Fruit fly (Drosophila melanogaster) whole organism, embryonic: Measurements from ENCODE around the gene CG4757.

ENCODE experiments used
- Adf1 ChIP-seq: fragments of 200-800 bp; sonication (Bioruptor generic); IDR thresholded peaks from 2 replicates; pipeline ENCODE4 v1.3.6; 2022; ENCODE audit warnings: missing biosample characterization, missing genetic modification characterization
- B-H2 ChIP-seq: fragments of 200-800 bp; sonication (Bioruptor generic); optimal IDR thresholded peaks from 2 replicates; lab custom pipeline; 2018; ENCODE audit warnings: missing biosample characterization, mild to moderate bottlenecking, missing genetic modification characterization
- Blimp-1 ChIP-seq: fragments of 200-800 bp; sonication (Bioruptor generic); optimal IDR thresholded peaks from 3 replicates; lab custom pipeline; 2018; ENCODE audit warnings: missing biosample characterization, missing genetic modification characterization, mild to moderate bottlenecking, moderate library complexity, missing genetic modification reagents
- Bteb2 ChIP-seq: fragments of 200-800 bp; sonication (Bioruptor generic); optimal IDR thresholded peaks from 2 replicates; lab custom pipeline; 2016; ENCODE audit warnings: missing biosample characterization, missing genetic modification characterization
- CG10462 ChIP-seq: fragments of 200-800 bp; sonication (Bioruptor generic); optimal IDR thresholded peaks from 2 replicates; lab custom pipeline; 2016; ENCODE audit warnings: missing biosample characterization, missing genetic modification characterization
- CG12104 ChIP-seq: fragments of 200-800 bp; sonication (Bioruptor generic); optimal IDR thresholded peaks from 3 replicates; lab custom pipeline; 2016; ENCODE audit warnings: missing biosample characterization, missing genetic modification characterization
- CG15073 ChIP-seq: fragments of 200-800 bp; sonication (Bioruptor generic); optimal IDR thresholded peaks from 2 replicates; lab custom pipeline; 2016; ENCODE audit warnings: missing biosample characterization, missing genetic modification characterization
- CG1602 ChIP-seq: fragments of 200-800 bp; sonication (Bioruptor generic); optimal IDR thresholded peaks from 3 replicates; lab custom pipeline; 2016; ENCODE audit warnings: missing biosample characterization, missing genetic modification characterization
- CG17361 ChIP-seq: fragments of 200-800 bp; sonication (Bioruptor generic); IDR thresholded peaks from 3 replicates; pipeline ENCODE4 v1.3.6; 2022; ENCODE audit warnings: missing biosample characterization, missing genetic modification characterization
- CG18599 ChIP-seq: fragments of 200-800 bp; sonication (Bioruptor generic); optimal IDR thresholded peaks from 3 replicates; lab custom pipeline; 2017; ENCODE audit warnings: missing biosample characterization, missing genetic modification characterization, mild to moderate bottlenecking, moderate library complexity, missing genetic modification reagents
- CG31365 ChIP-seq: fragments of 200-800 bp; sonication (Bioruptor generic); optimal IDR thresholded peaks from 2 replicates; lab custom pipeline; 2018; ENCODE audit warnings: missing biosample characterization, mild to moderate bottlenecking, missing genetic modification characterization
- CG34376 ChIP-seq: fragments of 200-800 bp; sonication (Bioruptor generic); optimal IDR thresholded peaks from 2 replicates; lab custom pipeline; 2018; ENCODE audit warnings: missing biosample characterization, mild to moderate bottlenecking, missing genetic modification characterization
- CG42726 ChIP-seq: fragments of 200-800 bp; sonication (Bioruptor generic); IDR thresholded peaks from 2 replicates; pipeline ENCODE4 v1.3.6; 2022; ENCODE audit warnings: missing biosample characterization, missing genetic modification characterization; ENCODE audit not compliant: partially characterized antibody
- CG4328 ChIP-seq: fragments of 200-800 bp; sonication (Bioruptor generic); optimal IDR thresholded peaks from 3 replicates; lab custom pipeline; 2017; ENCODE audit warnings: missing biosample characterization, missing genetic modification reagents, missing genetic modification characterization
- CG6272 ChIP-seq: fragments of 200-800 bp; sonication (Bioruptor generic); IDR thresholded peaks from 2 replicates; pipeline ENCODE4 v1.3.6; 2022; ENCODE audit warnings: missing biosample characterization, missing genetic modification characterization
- CG6654 ChIP-seq: fragments of 200-800 bp; sonication (Bioruptor generic); optimal IDR thresholded peaks from 2 replicates; lab custom pipeline; 2017; ENCODE audit warnings: missing biosample characterization, mild to moderate bottlenecking, missing genetic modification characterization
- CG6765 ChIP-seq: fragments of 200-800 bp; sonication (Bioruptor generic); optimal IDR thresholded peaks from 3 replicates; lab custom pipeline; 2017; ENCODE audit warnings: missing biosample characterization, mild to moderate bottlenecking, missing genetic modification characterization
- CG7372 ChIP-seq: fragments of 200-800 bp; sonication (Bioruptor generic); IDR thresholded peaks from 2 replicates; pipeline ENCODE4 v1.3.6; 2022; ENCODE audit warnings: missing biosample characterization, missing genetic modification characterization
- CG9727 ChIP-seq: fragments of 200-800 bp; sonication (Bioruptor generic); optimal IDR thresholded peaks from 3 replicates; lab custom pipeline; 2017; ENCODE audit warnings: missing biosample characterization, mild to moderate bottlenecking, missing genetic modification characterization
- CG9817 ChIP-seq: fragments of 200-800 bp; sonication (Bioruptor generic); optimal IDR thresholded peaks from 2 replicates; lab custom pipeline; 2018; ENCODE audit warnings: missing biosample characterization, mild to moderate bottlenecking, missing genetic modification characterization, moderate library complexity
- CoRest ChIP-seq: fragments of 200-800 bp; sonication (Bioruptor generic); optimal IDR thresholded peaks from 3 replicates; lab custom pipeline; 2018; ENCODE audit warnings: missing biosample characterization, mild to moderate bottlenecking, missing genetic modification characterization, moderate library complexity
- HLHmδ ChIP-seq: fragments of 200-800 bp; sonication (Bioruptor generic); optimal IDR thresholded peaks from 2 replicates; lab custom pipeline; 2018; ENCODE audit warnings: missing biosample characterization, mild to moderate bottlenecking, missing genetic modification characterization, moderate library complexity
- HmgZ ChIP-seq: fragments of 200-800 bp; sonication (Bioruptor generic); optimal IDR thresholded peaks from 2 replicates; lab custom pipeline; 2018; ENCODE audit warnings: missing biosample characterization, mild to moderate bottlenecking, missing genetic modification characterization
- Nf-YA ChIP-seq: fragments of 200-800 bp; sonication (Bioruptor generic); IDR thresholded peaks from 2 replicates; pipeline ENCODE4 v1.3.6; 2022; ENCODE audit warnings: missing biosample characterization, missing genetic modification characterization
- YL-1 ChIP-seq: fragments of 200-800 bp; sonication (Bioruptor generic); optimal IDR thresholded peaks from 3 replicates; lab custom pipeline; 2017; ENCODE audit warnings: missing biosample characterization, mild to moderate bottlenecking, missing genetic modification characterization
- amos ChIP-seq: fragments of 200-800 bp; sonication (Bioruptor generic); IDR thresholded peaks from 2 replicates; pipeline ENCODE4 v1.3.6; 2022; ENCODE audit warnings: missing biosample characterization, missing genetic modification characterization; ENCODE audit not compliant: partially characterized antibody
- cg ChIP-seq: fragments of 200-800 bp; sonication (Bioruptor generic); optimal IDR thresholded peaks from 3 replicates; lab custom pipeline; 2019; ENCODE audit warnings: missing biosample characterization, mild to moderate bottlenecking, missing genetic modification characterization, moderate library complexity
- ci ChIP-seq: fragments of 200-800 bp; sonication (Bioruptor generic); IDR thresholded peaks from 3 replicates; pipeline ENCODE4 v1.3.6; 2022; ENCODE audit warnings: missing biosample characterization, missing genetic modification characterization
- dm ChIP-seq: fragments of 200-800 bp; sonication (Bioruptor generic); optimal IDR thresholded peaks from 3 replicates; lab custom pipeline; 2016; ENCODE audit warnings: missing biosample characterization, missing genetic modification characterization
- ewg ChIP-seq: fragments of 200-800 bp; sonication (Bioruptor generic); optimal IDR thresholded peaks from 3 replicates; lab custom pipeline; 2017; ENCODE audit warnings: mild to moderate bottlenecking, missing biosample characterization, missing genetic modification reagents, missing genetic modification characterization
- gem ChIP-seq: fragments of 200-800 bp; sonication (Bioruptor generic); optimal IDR thresholded peaks from 2 replicates; lab custom pipeline; 2019; ENCODE audit warnings: missing biosample characterization, mild to moderate bottlenecking, missing genetic modification characterization, moderate library complexity
- hkb ChIP-seq, 2 experiments: fragments of 200-800 bp in 1 of 2; fragments of >200 bp in 1 of 2; sonication (Bioruptor generic) in 1 of 2; IDR thresholded peaks in 1 of 2; optimal IDR thresholded peaks in 1 of 2; 2 replicates each; pipeline versions ENCODE4 v1.3.6 to Lab custom; 2017 to 2022; ENCODE audit warnings: missing biosample characterization in 1 of 2, missing genetic modification characterization in 1 of 2
- lbe ChIP-seq: fragments of 200-800 bp; sonication (Bioruptor generic); optimal IDR thresholded peaks from 2 replicates; lab custom pipeline; 2016; ENCODE audit warnings: missing biosample characterization, mild to moderate bottlenecking, missing genetic modification characterization
- nau ChIP-seq: fragments of 200-800 bp; sonication (Bioruptor generic); optimal IDR thresholded peaks from 3 replicates; lab custom pipeline; 2017; ENCODE audit warnings: missing biosample characterization, mild to moderate bottlenecking, missing genetic modification characterization, missing genetic modification reagents
- nmo ChIP-seq: fragments of 200-800 bp; sonication (Bioruptor generic); optimal IDR thresholded peaks from 2 replicates; lab custom pipeline; 2018; ENCODE audit warnings: missing biosample characterization, mild to moderate bottlenecking, missing genetic modification characterization, moderate library complexity
- onecut ChIP-seq: fragments of 200-800 bp; sonication (Bioruptor generic); IDR thresholded peaks from 2 replicates; pipeline ENCODE4 v1.3.6; 2022; ENCODE audit warnings: missing biosample characterization, missing genetic modification characterization
- schlank ChIP-seq: fragments of 200-800 bp; sonication (Bioruptor generic); optimal IDR thresholded peaks from 2 replicates; lab custom pipeline; 2018; ENCODE audit warnings: missing biosample characterization, mild to moderate bottlenecking, missing genetic modification characterization
- scrt ChIP-seq: fragments of 200-800 bp; sonication (Bioruptor generic); optimal IDR thresholded peaks from 2 replicates; lab custom pipeline; 2018; ENCODE audit warnings: missing biosample characterization, mild to moderate bottlenecking, missing genetic modification characterization, moderate library complexity
- sens ChIP-seq: fragments of 200-800 bp; sonication (Bioruptor generic); peaks from one replicate; lab custom pipeline; 2016; ENCODE audit warnings: missing biosample characterization, missing genetic modification characterization
- slp2 ChIP-seq: fragments of 200-800 bp; sonication (Bioruptor generic); optimal IDR thresholded peaks from 2 replicates; lab custom pipeline; 2016; ENCODE audit warnings: missing biosample characterization, missing genetic modification characterization
- so ChIP-seq: fragments of 200-800 bp; sonication (Bioruptor generic); IDR thresholded peaks from 3 replicates; pipeline ENCODE4 v1.3.6; 2022; ENCODE audit warnings: missing biosample characterization, missing genetic modification characterization
- sqz ChIP-seq: fragments of 200-800 bp; sonication (Bioruptor generic); optimal IDR thresholded peaks from 3 replicates; lab custom pipeline; 2018; ENCODE audit warnings: missing biosample characterization, mild to moderate bottlenecking, missing genetic modification characterization
- tap ChIP-seq: fragments of 200-800 bp; optimal IDR thresholded peaks from 3 replicates; lab custom pipeline; 2019; ENCODE audit warnings: missing biosample characterization, mild to moderate bottlenecking, missing genetic modification characterization, moderate library complexity
- tio ChIP-seq: fragments of 200-800 bp; sonication (Bioruptor generic); optimal IDR thresholded peaks from 2 replicates; lab custom pipeline; 2017; ENCODE audit warnings: missing biosample characterization, missing genetic modification characterization, inconsistent platforms
- tup ChIP-seq: fragments of 200-800 bp; sonication (Bioruptor generic); optimal IDR thresholded peaks from 2 replicates; lab custom pipeline; 2016; ENCODE audit warnings: missing biosample characterization, mild to moderate bottlenecking, missing genetic modification characterization, moderate library complexity
- z ChIP-seq: fragments of 200-800 bp; sonication (Bioruptor generic); IDR thresholded peaks from 3 replicates; pipeline ENCODE4 v1.3.6; 2022; ENCODE audit warnings: missing biosample characterization, missing genetic modification characterization

The CG4757 gene

DNA sequence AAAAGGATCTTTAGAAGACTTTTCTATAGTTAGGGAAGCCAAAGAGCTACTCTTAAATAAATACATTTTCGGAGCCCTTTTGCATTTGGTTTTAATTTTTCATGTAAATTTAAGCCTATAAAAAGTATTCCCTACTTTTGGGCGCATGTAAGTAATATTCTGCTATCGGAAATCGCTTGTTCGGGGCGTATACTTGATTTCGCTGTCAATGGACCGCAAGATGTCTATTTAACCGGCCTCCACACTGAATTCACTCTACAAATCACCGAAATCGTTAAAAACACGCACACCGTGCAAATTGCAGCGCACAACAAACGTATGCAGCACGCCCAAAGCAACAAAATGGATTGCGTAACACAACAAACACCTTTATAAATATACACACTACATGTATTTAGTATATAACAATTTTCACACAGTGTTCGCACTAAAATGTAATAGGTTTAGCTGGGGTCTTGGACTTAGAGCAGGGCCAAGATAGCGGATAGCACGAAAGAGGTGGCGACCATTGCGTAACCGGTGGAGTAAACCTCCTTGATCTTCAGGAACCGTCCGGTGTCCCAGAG is 47.8 kb downstream of the CG4757 start (continued):
- TF ChIP-seq HmgZ (tag; lab: Kevin White, UChicago) (peak; percentile 39), amos (GFP tag; lab: Robert Waterston, UW) (peak; percentile 2; the same call in 1 of the 2 replicates), CG7372 (peak; percentile 95)

DNA sequence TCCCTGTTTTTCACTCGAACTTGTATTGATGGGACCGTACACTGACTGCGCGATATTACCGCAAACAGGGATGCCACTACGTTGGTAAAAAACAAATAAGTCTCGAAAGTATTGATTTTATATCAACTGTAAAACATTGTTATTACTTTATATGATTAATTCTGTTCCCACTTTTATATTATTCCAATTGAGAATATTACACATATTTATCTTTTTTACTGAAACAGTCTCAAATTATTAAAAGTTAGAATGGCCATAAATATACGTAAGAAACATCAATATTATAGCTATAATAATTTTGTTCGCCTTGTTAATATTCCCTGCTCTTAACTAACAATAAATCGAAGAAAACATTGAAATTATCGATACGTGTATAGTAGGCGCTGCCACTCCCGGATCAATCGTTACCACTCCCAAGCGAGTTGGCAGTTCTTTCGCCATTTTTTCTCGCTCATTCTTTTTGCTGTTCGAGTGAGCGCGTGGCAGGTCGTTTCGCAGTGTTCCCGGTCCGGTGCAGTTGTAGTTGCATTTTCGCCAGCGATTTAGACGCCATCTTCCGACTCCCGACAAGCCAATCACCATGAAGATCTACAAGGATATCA is 48.9 kb downstream of the CG4757 start, which contains the start of the genes SdhC and Tctp:
Gene SdhC, minus strand, starts transcription at position 49 of the 602 bp plus-strand sequence.
Gene Tctp, plus strand, starts transcription at position 447 of the 602 bp plus-strand sequence.
- TF ChIP-seq cg (no peak), CG10462 (GFP tag; lab: Kevin White, UChicago) (peak; percentile 39), CG15073 (GFP tag; lab: Kevin White, UChicago) (no peak), nmo (GFP tag; lab: Kevin White, UChicago) (peak; percentile 72), CG6654 (GFP tag; lab: Kevin White, UChicago) (no peak), CG9817 (tag; lab: Kevin White, UChicago) (peak; percentile 40), gem (tag; lab: Kevin White, UChicago) (peak; percentile 62), tup (GFP tag; lab: Kevin White, UChicago) (no peak), Blimp-1 (GFP tag; lab: Kevin White, UChicago) (peak; percentile 42), CG9727 (GFP tag; lab: Kevin White, UChicago) (peak; percentile 62), dm (peak; percentile 68), CG17361 (GFP tag; lab: Robert Waterston, UW) (peak; percentile 79), tap (tag; lab: Kevin White, UChicago) (no peak), B-H2 (GFP tag; lab: Kevin White, UChicago) (peak; percentile 61), slp2 (GFP tag; lab: Kevin White, UChicago) (no peak), scrt (GFP tag; lab: Kevin White, UChicago) (peak; percentile 32), onecut (peak; percentile 70), sens (GFP tag; lab: Kevin White, UChicago) (peak; percentile 90), Bteb2 (GFP tag; lab: Kevin White, UChicago) (peak; percentile 46), schlank (no peak), CG1602 (GFP tag; lab: Kevin White, UChicago) (peak; percentile 0), CG42726 (GFP tag; lab: Robert Waterston, UW) (peak; percentile 57; the same call in 1 of the 2 replicates), hkb (optimal IDR thresholded peaks at IDR 0.05; lab: Kevin White, UChicago) (peak; percentile 44), hkb (GFP tag; IDR thresholded peaks at IDR 0.05; lab: Robert Waterston, UW) (0 out of 2 replicates have a peak, but pooled peaks have one; percentile 7), CoRest (tag; lab: Kevin White, UChicago) (peak; percentile 64), CG18599 (GFP tag; lab: Kevin White, UChicago) (peak; percentile 52), tio (GFP tag; lab: Kevin White, UChicago) (no peak), CG6765 (peak; percentile 40), CG6272 (0 out of 2 replicates have a peak, but pooled peaks have one; percentile 33), Nf-YA (no peak), HLHmδ (GFP tag; lab: Kevin White, UChicago) (peak; percentile 51), Adf1 (GFP tag; lab: Robert Waterston, UW) (no peak), YL-1 (GFP tag; lab: Kevin White, UChicago) (peak; percentile 90), nau (GFP tag; lab: Kevin White, UChicago) (no peak), ci (GFP tag; lab: Robert Waterston, UW) (peak; percentile 23; the same call in 1 of the 3 replicates), so (GFP tag; lab: Robert Waterston, UW) (0 out of 3 replicates have a peak, but pooled peaks have one; percentile 45), ewg (GFP tag; lab: Kevin White, UChicago) (peak; percentile 17), sqz (GFP tag; lab: Kevin White, UChicago) (no peak), lbe (peak; percentile 7), z (GFP tag; lab: Robert Waterston, UW) (no peak), CG31365 (no peak), CG4328 (GFP tag; lab: Kevin White, UChicago) (peak; percentile 30), CG12104 (GFP tag; lab: Kevin White, UChicago) (peak; percentile 40), CG34376 (GFP tag; lab: Kevin White, UChicago) (peak; percentile 54)
